Fruit fly (Drosophila melanogaster) whole organism, embryonic: Measurements from ENCODE around the gene CG43799.

ENCODE experiments used
- BtbVII ChIP-seq: fragments of 200-800 bp; sonication (Bioruptor generic); optimal IDR thresholded peaks from 3 replicates; lab custom pipeline; 2017; ENCODE audit warnings: missing biosample characterization, mild to moderate bottlenecking, missing genetic modification characterization
- CG10147 ChIP-seq: fragments of 200-800 bp; sonication (Bioruptor generic); optimal IDR thresholded peaks from 2 replicates; lab custom pipeline; 2019; ENCODE audit warnings: missing biosample characterization, mild to moderate bottlenecking, missing genetic modification characterization, moderate library complexity
- CG1024 ChIP-seq: fragments of 200-800 bp; sonication (Bioruptor generic); IDR thresholded peaks from 2 replicates; pipeline ENCODE4 v1.3.6; 2022; ENCODE audit warnings: missing biosample characterization, missing genetic modification characterization
- CG10654 ChIP-seq: fragments of 200-800 bp; sonication (Bioruptor generic); optimal IDR thresholded peaks from 2 replicates; lab custom pipeline; 2016; ENCODE audit warnings: missing biosample characterization, missing genetic modification characterization
- CG11696 ChIP-seq: fragments of 200-800 bp; sonication (Bioruptor generic); IDR thresholded peaks from 2 replicates; pipeline ENCODE4 v1.3.6; 2022; ENCODE audit warnings: missing biosample characterization, missing genetic modification characterization
- CG13287 ChIP-seq: fragments of 200-800 bp; sonication (Bioruptor generic); IDR thresholded peaks from 2 replicates; pipeline ENCODE4 v1.3.6; 2022; ENCODE audit warnings: missing biosample characterization, missing genetic modification characterization; ENCODE audit not compliant: partially characterized antibody
- CG13894 ChIP-seq: fragments of 200-800 bp; sonication (Bioruptor generic); optimal IDR thresholded peaks from 3 replicates; lab custom pipeline; 2018; ENCODE audit warnings: missing biosample characterization, mild to moderate bottlenecking, missing genetic modification characterization, moderate library complexity
- CG16863 ChIP-seq: fragments of 200-800 bp; sonication (Bioruptor generic); optimal IDR thresholded peaks from 3 replicates; lab custom pipeline; 2016; ENCODE audit warnings: missing biosample characterization, missing genetic modification characterization
- CG17186 ChIP-seq: fragments of 200-800 bp; sonication (Bioruptor generic); optimal IDR thresholded peaks from 3 replicates; lab custom pipeline; 2017; ENCODE audit warnings: missing biosample characterization, missing genetic modification reagents, missing genetic modification characterization
- CG17328 ChIP-seq: fragments of 200-800 bp; sonication (Bioruptor generic); IDR thresholded peaks from 2 replicates; pipeline ENCODE4 v1.3.6; 2022; ENCODE audit warnings: missing biosample characterization, missing genetic modification characterization
- CG17385 ChIP-seq: fragments of 200-800 bp; sonication (Bioruptor generic); optimal IDR thresholded peaks from 3 replicates; lab custom pipeline; 2018; ENCODE audit warnings: missing biosample characterization, mild to moderate bottlenecking, missing genetic modification characterization
- CG18011 ChIP-seq: fragments of 200-800 bp; sonication (Bioruptor generic); optimal IDR thresholded peaks from 2 replicates; lab custom pipeline; 2017; ENCODE audit warnings: missing biosample characterization, missing genetic modification characterization, mild to moderate bottlenecking, moderate library complexity, missing genotype
- CG2712 ChIP-seq: fragments of 200-800 bp; optimal IDR thresholded peaks from 3 replicates; lab custom pipeline; 2019; ENCODE audit warnings: missing biosample characterization, mild to moderate bottlenecking, missing genetic modification characterization, moderate library complexity
- CG3163 ChIP-seq: fragments of 200-800 bp; sonication (Bioruptor generic); optimal IDR thresholded peaks from 3 replicates; lab custom pipeline; 2016; ENCODE audit warnings: missing biosample characterization, missing genetic modification characterization
- CG5953 ChIP-seq: fragments of 200-800 bp; sonication (Bioruptor generic); IDR thresholded peaks from 2 replicates; pipeline ENCODE4 v1.3.6; 2022; ENCODE audit warnings: missing biosample characterization, missing genetic modification characterization
- CG7372 ChIP-seq: fragments of 200-800 bp; sonication (Bioruptor generic); IDR thresholded peaks from 2 replicates; pipeline ENCODE4 v1.3.6; 2022; ENCODE audit warnings: missing biosample characterization, missing genetic modification characterization
- CG8765 ChIP-seq: fragments of 200-800 bp; sonication (Bioruptor generic); IDR thresholded peaks from 2 replicates; pipeline ENCODE4 v1.3.6; 2022; ENCODE audit warnings: missing biosample characterization, missing genetic modification characterization
- CG8944 ChIP-seq: fragments of 200-800 bp; sonication (Bioruptor generic); optimal IDR thresholded peaks from 3 replicates; lab custom pipeline; 2016; ENCODE audit warnings: missing biosample characterization, missing genetic modification characterization
- CG9215 ChIP-seq: fragments of 200-800 bp; sonication (Bioruptor generic); IDR thresholded peaks from 2 replicates; pipeline ENCODE4 v1.3.6; 2022; ENCODE audit warnings: missing biosample characterization, missing genetic modification characterization
- Dbx ChIP-seq: fragments of 200-800 bp; sonication (Bioruptor generic); IDR thresholded peaks from 3 replicates; pipeline ENCODE4 v1.3.6; 2022; ENCODE audit warnings: missing biosample characterization, missing genetic modification characterization
- Doc2 ChIP-seq: fragments of 200-800 bp; sonication (Bioruptor generic); IDR thresholded peaks from 2 replicates; pipeline ENCODE4 v1.3.6; 2022; ENCODE audit warnings: missing biosample characterization, missing genetic modification characterization
- Eip74EF ChIP-seq, 2 experiments: fragments of 200-800 bp in 1 of 2; fragments of >200 bp in 1 of 2; sonication (Bioruptor generic) in 1 of 2; optimal IDR thresholded peaks; 2 replicates each; lab custom pipeline; 2017 to 2019; ENCODE audit warnings: missing biosample characterization in 2 of 2, missing genetic modification characterization in 2 of 2, mild to moderate bottlenecking in 1 of 2, moderate library complexity in 1 of 2
- GATAe ChIP-seq: fragments of 200-800 bp; sonication (Bioruptor generic); conservative IDR thresholded peaks from 2 replicates; pipeline ENCODE4 v1.3.6; 2022; ENCODE audit warnings: missing biosample characterization, missing genetic modification characterization
- HLH3B ChIP-seq: fragments of 200-800 bp; sonication (Bioruptor generic); IDR thresholded peaks from 2 replicates; pipeline ENCODE4 v1.3.6; 2022; ENCODE audit warnings: missing biosample characterization, missing genetic modification characterization
- Hmr ChIP-seq: fragments of 200-800 bp; sonication (Bioruptor generic); optimal IDR thresholded peaks from 3 replicates; lab custom pipeline; 2017; ENCODE audit warnings: mild to moderate bottlenecking, missing biosample characterization, missing genetic modification reagents, missing genetic modification characterization
- Nf-YC ChIP-seq: fragments of 200-800 bp; optimal IDR thresholded peaks from 3 replicates; lab custom pipeline; 2019; ENCODE audit warnings: missing biosample characterization, mild to moderate bottlenecking, missing genetic modification characterization, moderate library complexity
- Oaz ChIP-seq: fragments of 200-800 bp; sonication (Bioruptor generic); IDR thresholded peaks from 2 replicates; pipeline ENCODE4 v1.3.6; 2022; ENCODE audit warnings: missing biosample characterization, missing genetic modification characterization
- PHDP ChIP-seq: fragments of 200-800 bp; sonication (Bioruptor generic); optimal IDR thresholded peaks from 3 replicates; lab custom pipeline; 2018; ENCODE audit warnings: missing biosample characterization, mild to moderate bottlenecking, missing genetic modification characterization, moderate library complexity
- Poxn ChIP-seq: fragments of 200-800 bp; sonication (Bioruptor generic); IDR thresholded peaks from 2 replicates; pipeline ENCODE4 v1.3.6; 2022; ENCODE audit warnings: missing biosample characterization, missing genetic modification characterization
- TFAM ChIP-seq: fragments of 200-800 bp; sonication (Bioruptor generic); optimal IDR thresholded peaks from 2 replicates; lab custom pipeline; 2017; ENCODE audit warnings: missing biosample characterization, missing genetic modification characterization, inconsistent platforms
- Usf ChIP-seq: fragments of 200-800 bp; sonication (Bioruptor generic); optimal IDR thresholded peaks from 2 replicates; lab custom pipeline; 2017; ENCODE audit warnings: missing genotype, missing biosample characterization, missing genetic modification characterization
- az2 ChIP-seq: fragments of 200-800 bp; sonication (Bioruptor generic); optimal IDR thresholded peaks from 3 replicates; lab custom pipeline; 2016; ENCODE audit warnings: missing biosample characterization, missing genetic modification characterization
- bigmax ChIP-seq: fragments of 200-800 bp; sonication (Bioruptor generic); optimal IDR thresholded peaks from 2 replicates; lab custom pipeline; 2018; ENCODE audit warnings: missing biosample characterization, mild to moderate bottlenecking, missing genetic modification characterization
- bowl ChIP-seq: fragments of 200-800 bp; sonication (Bioruptor generic); IDR thresholded peaks from 2 replicates; pipeline ENCODE4 v1.3.6; 2022; ENCODE audit warnings: missing biosample characterization, missing genetic modification characterization
- cas ChIP-seq: fragments of 200-800 bp; sonication (Bioruptor generic); IDR thresholded peaks from 2 replicates; pipeline ENCODE4 v1.3.6; 2022; ENCODE audit warnings: missing biosample characterization, missing genetic modification characterization
- danr ChIP-seq: fragments of 200-800 bp; sonication (Bioruptor generic); IDR thresholded peaks from 2 replicates; pipeline ENCODE4 v1.3.6; 2022; ENCODE audit warnings: missing biosample characterization, missing genetic modification characterization
- dysf ChIP-seq: fragments of 200-800 bp; sonication (Bioruptor generic); IDR thresholded peaks from 3 replicates; pipeline ENCODE4 v1.3.6; 2022; ENCODE audit warnings: missing biosample characterization, missing genetic modification characterization
- gce ChIP-seq: fragments of 200-800 bp; sonication (Bioruptor generic); IDR thresholded peaks from 3 replicates; pipeline ENCODE4 v1.3.6; 2022; ENCODE audit warnings: missing biosample characterization, missing genetic modification characterization
- gem ChIP-seq: fragments of 200-800 bp; sonication (Bioruptor generic); optimal IDR thresholded peaks from 2 replicates; lab custom pipeline; 2019; ENCODE audit warnings: missing biosample characterization, mild to moderate bottlenecking, missing genetic modification characterization, moderate library complexity
- gfzf ChIP-seq: fragments of 200-800 bp; sonication (Bioruptor generic); optimal IDR thresholded peaks from 2 replicates; lab custom pipeline; 2016; ENCODE audit warnings: missing biosample characterization, mild to moderate bottlenecking, missing genetic modification characterization, moderate library complexity
- hth ChIP-seq: fragments of >200 bp; optimal IDR thresholded peaks from 2 replicates; lab custom pipeline; 2017; ENCODE audit warnings: inconsistent platforms
- mirr ChIP-seq: fragments of 200-800 bp; sonication (Bioruptor generic); optimal IDR thresholded peaks from 3 replicates; lab custom pipeline; 2018; ENCODE audit warnings: missing biosample characterization, mild to moderate bottlenecking, missing genetic modification characterization
- nmo ChIP-seq: fragments of 200-800 bp; sonication (Bioruptor generic); optimal IDR thresholded peaks from 2 replicates; lab custom pipeline; 2018; ENCODE audit warnings: missing biosample characterization, mild to moderate bottlenecking, missing genetic modification characterization, moderate library complexity
- pum ChIP-seq: fragments of 200-800 bp; sonication (Bioruptor generic); optimal IDR thresholded peaks from 2 replicates; lab custom pipeline; 2016; ENCODE audit warnings: missing biosample characterization, missing genetic modification characterization
- ranshi ChIP-seq: fragments of 200-800 bp; sonication (Bioruptor generic); IDR thresholded peaks from 2 replicates; pipeline ENCODE4 v1.3.6; 2022; ENCODE audit warnings: missing biosample characterization, missing genetic modification characterization
- sd ChIP-seq: fragments of 200-800 bp; sonication (Bioruptor generic); optimal IDR thresholded peaks from 3 replicates; lab custom pipeline; 2018; ENCODE audit warnings: missing biosample characterization, mild to moderate bottlenecking, missing genetic modification characterization, moderate library complexity
- shn ChIP-seq: fragments of 200-800 bp; sonication (Bioruptor generic); optimal IDR thresholded peaks from 3 replicates; lab custom pipeline; 2016; ENCODE audit warnings: missing biosample characterization, missing genetic modification characterization
- sima ChIP-seq: fragments of 200-800 bp; sonication (Bioruptor generic); optimal IDR thresholded peaks from 2 replicates; lab custom pipeline; 2016; ENCODE audit warnings: missing biosample characterization, missing genetic modification characterization
- slou ChIP-seq: fragments of 200-800 bp; sonication (Bioruptor generic); optimal IDR thresholded peaks from 3 replicates; lab custom pipeline; 2016; ENCODE audit warnings: missing biosample characterization, missing genetic modification characterization
- tap ChIP-seq: fragments of 200-800 bp; optimal IDR thresholded peaks from 3 replicates; lab custom pipeline; 2019; ENCODE audit warnings: missing biosample characterization, mild to moderate bottlenecking, missing genetic modification characterization, moderate library complexity
- trh ChIP-seq: fragments of 200-800 bp; sonication (Bioruptor generic); optimal IDR thresholded peaks from 2 replicates; lab custom pipeline; 2016; ENCODE audit warnings: missing biosample characterization, missing genetic modification characterization
- usp ChIP-seq: fragments of >200 bp; optimal IDR thresholded peaks from 2 replicates; lab custom pipeline; 2017; ENCODE audit warnings: missing biosample characterization, missing genetic modification characterization

CG43799 gene

dm6 chr2L:7258105-7258504 lies 30.6 kb downstream of the CG43799 start (continued):
- TF ChIP-seq TFAM (GFP tag; lab: Kevin White, UChicago) = no peak
- TF ChIP-seq CG16863 (GFP tag; lab: Kevin White, UChicago) = peak; percentile 12
- no peak for TF ChIP-seq bowl
- peak; percentile 22; the same call in 1 of the 2 replicates for TF ChIP-seq CG7372 (GFP tag; lab: Robert Waterston, UW)
- TF ChIP-seq ranshi (GFP tag; lab: Robert Waterston, UW) = no peak
- TF ChIP-seq CG17385 (GFP tag; lab: Kevin White, UChicago) = peak; percentile 44
- TF ChIP-seq PHDP = peak; percentile 54
- TF ChIP-seq cas (GFP tag; lab: Robert Waterston, UW) = no peak
- TF ChIP-seq pum = peak; percentile 53
- no peak for TF ChIP-seq bigmax (GFP tag; lab: Kevin White, UChicago)
- no peak for TF ChIP-seq trh
- TF ChIP-seq Dbx (GFP tag; lab: Robert Waterston, UW) = peak; percentile 47; the same call in 1 of the 3 replicates
- TF ChIP-seq CG17328 (GFP tag; lab: Robert Waterston, UW) = peak; percentile 25; the same call in 1 of the 2 replicates
- TF ChIP-seq mirr (GFP tag; lab: Kevin White, UChicago) = no peak
- TF ChIP-seq slou = no peak
- no peak for TF ChIP-seq sd
- no peak for TF ChIP-seq Usf (GFP tag; lab: Kevin White, UChicago)
- TF ChIP-seq hth (lab: Kevin White, UChicago) = no peak
- TF ChIP-seq HLH3B (GFP tag; lab: Robert Waterston, UW) = no peak
- TF ChIP-seq CG18011 (GFP tag; lab: Kevin White, UChicago) = no peak
- TF ChIP-seq CG11696 = no peak
- TF ChIP-seq Oaz = peak; percentile 11; the same call in 1 of the 2 replicates
- peak; percentile 48 for TF ChIP-seq nmo (GFP tag; lab: Kevin White, UChicago)
- TF ChIP-seq dysf (GFP tag; lab: Robert Waterston, UW) = peak; percentile 74; the same call in 2 of the 3 replicates
- TF ChIP-seq danr = no peak
- no peak for TF ChIP-seq tap (tag; lab: Kevin White, UChicago)
- TF ChIP-seq CG9215 (GFP tag; lab: Robert Waterston, UW) = peak; percentile 39; the same call in 1 of the 2 replicates
- TF ChIP-seq CG8765 (GFP tag; lab: Robert Waterston, UW) = no peak
- peak; percentile 27 for TF ChIP-seq Nf-YC (tag; lab: Kevin White, UChicago)
- TF ChIP-seq CG13287 = no peak
- TF ChIP-seq GATAe (GFP tag; lab: Robert Waterston, UW) = no peak
- peak; percentile 1 for TF ChIP-seq gfzf (GFP tag; lab: Kevin White, UChicago)
- no peak for TF ChIP-seq CG5953 (GFP tag; lab: Robert Waterston, UW)
- TF ChIP-seq Doc2 (GFP tag; lab: Robert Waterston, UW) = no peak
- peak; percentile 3 for TF ChIP-seq BtbVII (GFP tag; lab: Kevin White, UChicago)
- no peak for TF ChIP-seq Poxn (GFP tag; lab: Robert Waterston, UW)
- peak; percentile 30 for TF ChIP-seq CG10654
- TF ChIP-seq CG10147 (GFP tag; lab: Kevin White, UChicago) = no peak
- no peak for TF ChIP-seq CG17186 (GFP tag; lab: Kevin White, UChicago)
- no peak for TF ChIP-seq sima (GFP tag; lab: Kevin White, UChicago)
- TF ChIP-seq gce (GFP tag; lab: Robert Waterston, UW) = no peak
- peak; percentile 61 for TF ChIP-seq gem (tag; lab: Kevin White, UChicago)
- TF ChIP-seq usp (GFP tag; lab: Kevin White, UChicago) = no peak
- TF ChIP-seq CG1024 (GFP tag; lab: Robert Waterston, UW) = no peak
- peak; percentile 60 for TF ChIP-seq CG2712 (tag; lab: Kevin White, UChicago)
- TF ChIP-seq CG13894 (tag; lab: Kevin White, UChicago) = no peak
- peak; percentile 29 for TF ChIP-seq shn
- TF ChIP-seq Eip74EF (GFP tag; optimal IDR thresholded peaks at IDR 0.05; lab: Kevin White, UChicago) = no peak
- TF ChIP-seq Hmr (GFP tag; lab: Kevin White, UChicago) = peak; percentile 49
- peak; percentile 50 for TF ChIP-seq CG8944 (GFP tag; lab: Kevin White, UChicago)
- TF ChIP-seq CG3163 (GFP tag; lab: Kevin White, UChicago) = peak; percentile 9
- peak; percentile 64 for TF ChIP-seq az2 (GFP tag; lab: Kevin White, UChicago)
